Fruit fly (Drosophila melanogaster): ENCODE measurements around the gene Datp.

Datp gene

DNA sequence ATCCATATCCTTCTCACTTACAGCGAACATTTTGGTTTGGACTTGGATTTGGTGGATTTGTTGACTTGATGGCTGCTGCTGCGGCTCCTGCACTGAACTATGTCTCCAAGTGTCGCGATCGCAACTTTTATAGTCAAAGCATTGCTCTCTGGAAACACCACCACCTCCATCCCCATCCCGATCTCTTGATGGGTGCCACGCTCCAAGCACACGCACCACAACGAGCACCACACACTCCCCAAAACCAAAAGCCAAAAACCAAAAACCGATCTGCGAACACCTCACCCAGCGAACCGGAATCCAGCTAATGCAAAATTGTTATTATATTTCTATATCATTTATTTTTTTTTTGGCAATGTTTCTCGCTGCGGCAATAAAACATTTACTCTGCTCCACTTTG lies 5.5 kb downstream of the Datp start, which contains the start of gene Cpr30F:
Gene Cpr30F (minus strand): TSS at position 101 of the 400 bp plus-strand sequence.
- TF ChIP-seq usp (GFP tag; optimal IDR thresholded peaks at IDR 0.05) (no peak), EcR (GFP tag; optimal IDR thresholded peaks at IDR 0.05) (no peak), psq (optimal IDR thresholded peaks at IDR 0.05) (no peak), CG8478 (optimal IDR thresholded peaks at IDR 0.05) (no peak), Dll (optimal IDR thresholded peaks at IDR 0.05) (no peak), pan (optimal IDR thresholded peaks at IDR 0.05) (no peak)

DNA sequence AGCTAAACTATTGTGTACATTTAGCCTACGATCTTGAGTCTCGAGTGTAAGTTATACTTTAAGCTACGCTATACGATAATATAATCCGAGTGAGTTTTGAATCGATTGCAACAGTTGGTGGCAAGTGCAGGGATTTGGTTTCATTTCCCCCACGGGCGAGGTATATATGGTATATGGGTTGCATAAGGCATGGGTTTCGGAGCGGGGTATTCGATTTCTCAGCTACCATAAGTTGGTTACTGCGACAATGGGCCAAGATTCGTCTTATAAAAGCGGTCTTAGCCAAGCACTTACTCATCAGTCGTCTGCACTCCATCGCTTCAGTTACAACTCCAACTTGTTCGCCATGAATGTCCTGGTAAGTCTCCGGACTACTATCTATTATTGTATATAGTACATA lies 8.3 kb downstream of the Datp start, which contains the start of gene CG42367:
Gene CG42367 (plus strand): TSS at position 301 of the 400 bp plus-strand sequence.
- TF ChIP-seq pan (optimal IDR thresholded peaks at IDR 0.05) (no peak), EcR (GFP tag; optimal IDR thresholded peaks at IDR 0.05) (no peak), usp (GFP tag; optimal IDR thresholded peaks at IDR 0.05) (no peak), psq (optimal IDR thresholded peaks at IDR 0.05) (no peak)

- TF ChIP-seq pan (optimal IDR thresholded peaks at IDR 0.05): no peak
- TF ChIP-seq psq (optimal IDR thresholded peaks at IDR 0.05): no peak
- no peak for TF ChIP-seq EcR (GFP tag; optimal IDR thresholded peaks at IDR 0.05)
- TF ChIP-seq CG8478 (optimal IDR thresholded peaks at IDR 0.05): no peak
- no peak for TF ChIP-seq usp (GFP tag; optimal IDR thresholded peaks at IDR 0.05)
- no peak for TF ChIP-seq Dll (optimal IDR thresholded peaks at IDR 0.05)
These were observed 13.8 kb downstream of the Datp start, which contains the start of the genes TbCMF46 and CG42366 for dm6 chr2L:9924765-9925164. TbCMF46 (minus strand) TSS chr2L:9924865. CG42366 (plus strand) TSS chr2L:9925161.

dm6 chr2L:9921401-9921800 lies 17.2 kb downstream of the Datp start, which contains the start of gene CG4592:
CG4592 (plus strand) TSS chr2L:9921633.
- TF ChIP-seq Dll (optimal IDR thresholded peaks at IDR 0.05) (no peak), usp (GFP tag; optimal IDR thresholded peaks at IDR 0.05) (no peak), psq (optimal IDR thresholded peaks at IDR 0.05) (no peak), CG8478 (optimal IDR thresholded peaks at IDR 0.05) (no peak), pan (optimal IDR thresholded peaks at IDR 0.05) (no peak), EcR (GFP tag; optimal IDR thresholded peaks at IDR 0.05) (no peak)

DNA sequence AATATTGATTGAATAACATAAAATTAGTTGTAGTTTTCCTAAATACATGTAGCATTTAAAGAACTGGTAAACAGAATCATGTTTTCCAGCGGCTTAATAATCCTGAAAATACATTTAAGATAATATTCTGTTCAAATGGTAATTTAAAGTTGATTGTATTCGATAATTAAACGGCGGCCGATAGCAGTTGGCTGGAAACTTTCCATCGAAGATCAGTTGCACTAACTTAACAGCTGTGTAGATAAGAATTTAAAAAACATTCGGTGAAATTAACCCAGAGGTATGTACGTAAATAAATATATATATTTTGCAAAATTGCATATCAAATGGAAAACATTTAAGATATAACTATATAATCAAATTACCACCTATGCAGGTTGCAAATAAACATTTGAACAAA lies 18.6 kb downstream of the Datp start, which contains the start of gene CG4594:
Gene CG4594 (plus strand): TSS at position 212 of the 400 bp plus-strand sequence.
- TF ChIP-seq usp (GFP tag; optimal IDR thresholded peaks at IDR 0.05) (no peak), Dll (optimal IDR thresholded peaks at IDR 0.05) (no peak), psq (optimal IDR thresholded peaks at IDR 0.05) (no peak), EcR (GFP tag; optimal IDR thresholded peaks at IDR 0.05) (no peak), pan (optimal IDR thresholded peaks at IDR 0.05) (no peak), CG8478 (optimal IDR thresholded peaks at IDR 0.05) (no peak)

dm6 chr2L:9919218-9919617 lies 19.4 kb downstream of the Datp start:
- no peak for TF ChIP-seq EcR (GFP tag; optimal IDR thresholded peaks at IDR 0.05)
- TF ChIP-seq psq (optimal IDR thresholded peaks at IDR 0.05): no peak
- TF ChIP-seq pan (optimal IDR thresholded peaks at IDR 0.05): no peak
- TF ChIP-seq Dll (optimal IDR thresholded peaks at IDR 0.05): no peak
- TF ChIP-seq CG8478 (optimal IDR thresholded peaks at IDR 0.05): no peak
- no peak for TF ChIP-seq usp (GFP tag; optimal IDR thresholded peaks at IDR 0.05)

DNA sequence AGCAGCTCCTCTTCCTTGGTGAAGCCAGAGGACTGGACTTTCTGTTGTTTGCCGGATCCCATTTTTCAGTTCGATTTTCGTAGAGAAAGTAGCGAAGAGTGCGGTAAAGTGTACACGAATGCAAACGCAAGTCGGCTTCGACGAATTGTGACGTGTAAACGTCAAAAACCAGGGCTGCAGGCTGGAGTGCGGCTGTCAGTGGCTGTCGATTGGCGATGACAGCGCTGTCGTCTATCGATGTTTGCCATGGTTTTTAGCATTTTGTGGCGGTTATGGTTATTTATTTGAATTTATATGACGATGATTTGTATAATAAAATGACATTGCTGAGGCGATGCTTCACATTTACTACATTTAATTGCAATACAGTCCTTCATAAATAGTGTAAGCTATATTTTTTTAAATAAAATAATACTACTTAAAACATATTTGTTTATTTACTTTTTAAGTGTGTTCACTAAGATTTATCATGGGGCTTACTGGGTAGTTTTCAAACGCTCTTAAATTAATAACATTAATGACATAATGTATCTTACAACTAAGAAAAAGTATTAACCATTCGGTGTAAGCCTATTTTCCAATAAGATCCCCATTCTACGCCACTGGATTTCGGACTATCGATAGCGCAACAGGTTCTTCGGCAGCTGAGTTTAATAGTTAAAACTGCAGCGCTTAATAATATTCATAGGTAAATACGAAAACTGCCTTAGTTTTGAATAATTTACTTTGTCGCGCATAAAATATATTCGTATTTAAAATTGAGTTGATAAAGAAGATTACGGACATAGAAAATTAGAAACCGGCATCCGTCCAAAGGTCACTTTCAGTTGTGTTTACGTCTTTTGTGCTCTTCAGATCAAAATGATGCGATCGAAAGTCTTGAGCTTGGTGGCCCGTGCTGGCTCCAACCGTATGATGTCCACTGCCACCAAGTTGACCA lies 20.3 kb downstream of the Datp start, which contains the start of the genes CG5885 and CG4598:
Gene CG5885 (minus strand): TSS at position 311 of the 940 bp plus-strand sequence.
Gene CG4598 (plus strand): TSS at position 599 of the 940 bp plus-strand sequence.
- TF ChIP-seq CG8478 (optimal IDR thresholded peaks at IDR 0.05): no peak

- TF ChIP-seq psq (optimal IDR thresholded peaks at IDR 0.05): no peak
- no peak for TF ChIP-seq EcR (GFP tag; optimal IDR thresholded peaks at IDR 0.05)
- TF ChIP-seq usp (GFP tag; optimal IDR thresholded peaks at IDR 0.05): no peak
- no peak for TF ChIP-seq CG8478 (optimal IDR thresholded peaks at IDR 0.05)
- TF ChIP-seq pan (optimal IDR thresholded peaks at IDR 0.05): no peak
These were observed 23.4 kb downstream of the Datp start, which contains the start of gene yip2 for dm6 chr2L:9915011-9915850. yip2 (plus strand) TSS chr2L:9915253.

DNA sequence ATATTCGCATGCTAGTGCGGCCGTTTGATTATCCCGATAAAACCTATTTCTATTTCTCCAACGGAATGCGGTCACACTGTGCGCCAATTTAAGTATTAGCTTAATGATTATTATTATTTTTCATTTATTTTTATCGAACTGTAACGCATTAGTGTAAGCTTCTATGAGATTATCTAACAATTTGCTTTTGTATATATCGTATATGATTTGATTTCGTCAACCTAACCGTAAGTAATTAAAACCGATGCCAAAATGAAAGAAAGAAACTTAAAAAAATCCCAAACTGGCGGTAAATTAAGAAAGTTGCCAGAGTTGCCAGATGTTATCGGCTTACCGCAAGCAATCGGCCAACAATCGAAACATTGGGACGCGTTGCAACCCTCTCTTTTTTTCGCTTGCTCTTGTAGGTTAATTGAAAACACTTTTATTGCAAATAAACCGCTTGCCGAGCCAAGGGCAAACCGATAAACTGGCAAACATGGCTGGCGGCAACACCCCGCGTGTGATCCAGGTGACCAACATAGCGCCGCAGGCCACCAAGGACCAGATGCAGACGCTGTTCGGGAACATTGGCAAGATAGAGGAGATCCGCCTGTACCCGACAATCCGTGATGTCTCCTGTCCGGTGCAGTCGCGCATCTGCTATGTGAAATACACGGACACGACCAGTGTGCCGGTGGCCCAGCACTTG lies 25.9 kb downstream of the Datp start, which contains the start of the genes Etl1 and Srp54:
Gene Etl1 (minus strand): TSS at position 39 of the 691 bp plus-strand sequence.
Gene Srp54 (plus strand): TSS at position 342 of the 691 bp plus-strand sequence.
- TF ChIP-seq pan (optimal IDR thresholded peaks at IDR 0.05) (no peak), CG8478 (optimal IDR thresholded peaks at IDR 0.05) (no peak), EcR (GFP tag; optimal IDR thresholded peaks at IDR 0.05) (no peak), psq (optimal IDR thresholded peaks at IDR 0.05) (no peak)

DNA sequence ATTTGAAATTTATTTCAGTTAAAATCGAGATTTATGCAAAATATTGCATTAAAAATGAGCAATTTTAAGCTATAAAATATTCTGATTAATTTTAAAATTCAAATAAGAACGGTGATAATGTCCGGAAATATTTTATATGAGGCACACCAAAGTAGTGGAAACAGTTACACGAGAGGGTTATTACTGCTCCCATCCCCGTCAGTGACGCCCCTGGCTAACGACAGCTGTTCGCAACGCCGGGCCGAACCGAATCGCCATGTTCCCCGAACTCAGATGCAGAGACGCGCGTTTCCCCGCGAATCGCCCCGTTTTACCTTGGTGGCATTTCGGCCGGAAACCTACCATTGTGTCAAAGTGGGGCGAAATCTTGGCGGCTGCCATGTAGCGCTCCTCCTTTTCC lies 26.8 kb downstream of the Datp start:
- TF ChIP-seq Dll (optimal IDR thresholded peaks at IDR 0.05) (no peak), pan (optimal IDR thresholded peaks at IDR 0.05) (no peak), EcR (GFP tag; optimal IDR thresholded peaks at IDR 0.05) (no peak), CG8478 (optimal IDR thresholded peaks at IDR 0.05) (no peak)

dm6 chr2L:9908468-9908967 lies 30.1 kb downstream of the Datp start, which contains the start of gene CG13124:
CG13124 (minus strand) TSS chr2L:9908633.
- no peak for TF ChIP-seq EcR (GFP tag; optimal IDR thresholded peaks at IDR 0.05)
- no peak for TF ChIP-seq usp (GFP tag; optimal IDR thresholded peaks at IDR 0.05)
- TF ChIP-seq Dll (optimal IDR thresholded peaks at IDR 0.05): no peak
- no peak for TF ChIP-seq psq (optimal IDR thresholded peaks at IDR 0.05)
- TF ChIP-seq pan (optimal IDR thresholded peaks at IDR 0.05): no peak
- TF ChIP-seq CG8478 (optimal IDR thresholded peaks at IDR 0.05): no peak
